Worm (Caenorhabditis elegans) whole organism, dauer: ENCODE data around the gene Y51H7C.41.

Source experiments
- unc-62 ChIP-seq: sonication (generic microtip); optimal IDR thresholded peaks from 2 replicates; lab custom pipeline; 2017; ENCODE audit warnings: missing biosample characterization, missing genetic modification reagents, missing genetic modification characterization

Y51H7C.41 gene

DNA sequence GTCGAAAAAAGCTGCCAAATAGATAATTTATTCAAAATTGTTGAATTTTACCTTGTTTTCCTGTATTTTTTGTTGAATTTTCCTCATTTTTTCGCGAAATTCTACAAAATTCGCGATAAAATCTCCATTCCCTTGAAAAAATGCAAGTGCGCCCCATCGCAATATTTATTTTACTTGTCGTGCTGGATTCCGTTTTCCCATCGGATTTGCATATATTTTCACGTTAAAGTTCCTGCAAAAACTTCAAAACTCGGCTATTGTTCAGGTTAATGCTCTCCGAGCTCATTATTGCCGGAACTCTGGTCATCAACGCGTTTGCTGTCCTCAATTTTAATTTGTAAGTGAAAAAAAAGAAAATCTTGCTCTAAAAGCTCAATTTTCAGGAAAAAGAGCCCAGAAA, at the start of gene Y51H7C.41, which contains the start of gene cogc-4:
Gene Y51H7C.41 (plus strand): TSS at position 266 of the 400 bp plus-strand sequence.
Gene cogc-4 (plus strand): TSS at position 386 of the 400 bp plus-strand sequence.
- no peak for TF ChIP-seq unc-62 (GFP tag; lab: Kevin White, UChicago)

DNA sequence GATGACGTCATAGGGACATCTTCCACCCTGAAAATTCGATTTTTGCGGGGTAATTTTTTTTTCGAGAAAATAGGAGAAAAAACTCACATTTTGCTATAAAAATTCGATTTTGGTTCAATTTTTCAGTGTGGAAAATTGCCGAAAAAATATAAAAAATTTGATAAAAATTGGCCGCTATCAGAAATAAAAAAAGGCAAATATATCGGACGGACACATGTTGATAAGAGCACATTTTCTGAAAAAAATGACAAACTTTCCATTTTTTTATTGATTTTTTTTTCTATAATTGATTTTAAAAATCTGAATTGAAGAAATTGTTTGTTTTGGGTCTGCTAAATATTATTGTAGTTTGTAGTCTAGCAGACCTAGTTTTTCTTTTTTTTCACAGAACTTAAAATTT, 47.6 kb upstream of the Y51H7C.41 start, which contains the start of gene C13A10.1:
Gene C13A10.1 (minus strand): TSS at position 170 of the 400 bp plus-strand sequence.
- TF ChIP-seq unc-62 (GFP tag; lab: Kevin White, UChicago): no peak

DNA sequence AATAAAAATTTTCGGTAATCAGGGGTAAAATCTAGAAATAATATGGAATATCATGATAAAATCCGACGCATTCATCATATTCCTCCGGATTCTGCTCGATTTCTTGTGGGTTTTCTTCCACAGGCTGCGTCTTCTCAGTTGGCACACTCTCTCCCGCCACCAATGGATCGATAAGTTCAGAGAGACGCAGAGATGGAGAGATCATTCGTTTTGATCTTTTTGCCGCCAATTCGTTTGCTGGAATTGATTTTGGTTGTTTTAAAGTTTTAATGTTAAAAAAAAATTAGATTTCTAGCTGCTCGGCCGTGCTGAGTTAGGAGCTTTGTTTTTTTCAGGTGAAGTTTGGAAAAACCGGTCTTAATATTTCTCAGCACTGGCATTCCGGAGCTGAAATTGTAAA, 45.9 kb upstream of the Y51H7C.41 start:
- TF ChIP-seq unc-62 (GFP tag; lab: Kevin White, UChicago): no peak

DNA sequence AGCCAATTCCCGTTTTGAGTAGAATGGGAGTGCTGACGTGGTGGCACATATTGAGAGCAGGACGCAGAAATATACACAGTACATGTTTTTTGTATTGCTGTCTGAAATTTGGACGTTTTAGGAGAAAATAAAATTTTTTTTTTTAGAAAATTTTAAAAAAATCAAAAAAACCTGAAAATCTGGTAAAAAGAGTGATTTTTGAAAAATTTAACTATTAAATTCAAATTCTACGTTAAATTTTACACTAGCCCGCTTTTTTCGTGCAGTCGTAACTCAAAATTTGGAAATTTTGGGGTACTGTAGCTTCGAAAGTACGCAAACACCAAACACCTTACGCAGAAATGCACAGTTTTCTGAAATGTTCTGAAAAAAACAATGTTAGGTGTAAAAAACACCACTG, 45.2 kb upstream of the Y51H7C.41 start, which contains the start of gene C13A10.2:
Gene C13A10.2 (minus strand): TSS at position 101 of the 400 bp plus-strand sequence.
- TF ChIP-seq unc-62 (GFP tag; lab: Kevin White, UChicago): no peak

DNA sequence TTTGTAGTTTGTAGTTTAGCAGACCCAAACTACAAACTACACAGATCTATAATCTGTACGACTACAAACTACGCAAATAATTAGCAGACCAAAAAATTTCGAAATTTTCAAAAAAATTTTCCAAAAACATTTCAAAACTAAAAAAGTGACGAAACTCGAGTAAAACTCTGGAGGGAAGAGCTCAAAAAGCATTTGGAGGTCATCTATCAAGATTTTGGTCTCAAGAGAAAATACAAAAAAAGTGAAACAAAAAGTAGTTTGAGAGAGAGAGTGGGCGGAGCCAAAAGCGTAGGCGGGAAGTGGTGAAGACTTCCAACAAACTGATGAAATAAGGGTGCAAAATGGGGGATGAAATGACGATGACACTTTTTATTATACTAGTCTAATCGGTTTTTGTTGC, 42.9 kb upstream of the Y51H7C.41 start:
- no peak for TF ChIP-seq unc-62 (GFP tag; lab: Kevin White, UChicago)

DNA sequence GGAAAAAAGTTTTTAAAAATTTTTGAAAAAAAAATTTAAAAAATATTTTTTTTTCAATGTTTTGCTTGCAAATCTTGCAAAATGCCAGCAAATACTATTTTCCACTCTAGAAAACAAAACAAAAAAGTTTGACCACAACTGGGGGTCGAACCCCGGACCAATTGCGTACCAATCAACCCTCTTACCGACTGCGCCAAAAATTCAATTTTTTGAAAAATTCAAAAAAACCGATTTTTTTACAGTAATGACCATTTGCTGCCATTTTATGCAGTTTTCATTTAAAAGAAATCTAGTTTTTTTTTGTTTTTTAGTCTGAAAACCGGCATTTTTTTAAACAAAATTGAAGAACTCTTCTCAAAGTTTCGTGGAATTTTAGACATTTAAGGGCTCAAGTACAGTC, 40.7 kb upstream of the Y51H7C.41 start:
- no peak for TF ChIP-seq unc-62 (GFP tag; lab: Kevin White, UChicago)

DNA sequence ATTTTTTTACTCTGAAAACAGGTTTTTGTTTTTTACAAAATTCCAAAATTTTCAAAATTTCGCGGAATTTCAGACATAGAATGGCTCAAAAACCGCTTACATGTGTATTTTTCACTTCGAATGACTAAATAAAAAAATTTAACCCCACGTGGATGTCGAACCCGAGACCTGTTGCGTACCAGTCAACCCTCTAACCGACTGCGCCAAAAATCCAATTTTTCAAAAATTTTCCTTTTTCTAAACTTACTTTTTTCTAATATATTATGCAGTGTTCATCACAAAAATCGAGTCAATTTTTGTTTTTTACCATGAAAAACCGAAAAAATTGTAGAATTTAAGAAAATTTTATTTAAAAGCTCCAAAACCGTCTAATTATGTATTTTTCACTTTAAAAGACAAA, 37.1 kb upstream of the Y51H7C.41 start:
- TF ChIP-seq unc-62 (GFP tag; lab: Kevin White, UChicago): no peak

DNA sequence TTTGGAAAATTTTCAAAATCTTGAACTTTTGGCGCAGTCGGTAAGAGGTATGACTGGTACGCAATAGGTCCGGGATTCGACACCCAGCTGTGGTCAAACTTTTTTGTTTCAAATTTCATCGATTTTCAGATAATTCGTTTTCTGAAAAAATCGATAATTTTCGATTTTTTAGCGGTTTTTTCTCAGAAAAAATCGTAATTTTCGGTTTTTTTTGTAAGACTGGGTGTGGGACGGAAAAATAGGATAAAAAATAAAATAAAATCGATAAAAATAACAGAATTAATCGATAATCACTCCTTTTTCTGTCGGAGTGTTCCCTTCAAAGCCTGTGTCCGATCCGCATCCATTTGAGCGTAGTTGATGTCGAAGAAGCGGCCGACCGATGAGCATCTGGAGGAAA, 34.4 kb upstream of the Y51H7C.41 start:
- no peak for TF ChIP-seq unc-62 (GFP tag; lab: Kevin White, UChicago)

DNA sequence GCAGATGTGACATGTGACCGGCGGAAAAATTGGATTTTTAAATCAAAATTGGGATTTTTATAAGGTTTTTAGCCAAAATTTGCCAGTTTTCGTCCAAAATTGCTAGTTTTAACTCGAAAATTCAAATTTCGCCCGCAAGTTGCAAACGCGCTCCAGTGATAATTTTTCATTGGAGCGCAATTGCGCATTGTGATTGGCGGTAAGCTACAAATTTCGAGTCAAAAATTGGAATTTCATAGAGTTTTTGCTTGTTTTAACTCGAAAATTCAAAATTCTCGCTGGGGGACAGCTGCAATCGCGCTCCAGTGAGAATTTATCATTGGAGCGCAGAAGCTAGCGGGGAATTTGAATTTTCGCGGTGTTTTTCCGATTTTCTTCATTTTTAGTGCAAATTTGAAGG, 33.8 kb upstream of the Y51H7C.41 start:
- no peak for TF ChIP-seq unc-62 (GFP tag; lab: Kevin White, UChicago)

DNA sequence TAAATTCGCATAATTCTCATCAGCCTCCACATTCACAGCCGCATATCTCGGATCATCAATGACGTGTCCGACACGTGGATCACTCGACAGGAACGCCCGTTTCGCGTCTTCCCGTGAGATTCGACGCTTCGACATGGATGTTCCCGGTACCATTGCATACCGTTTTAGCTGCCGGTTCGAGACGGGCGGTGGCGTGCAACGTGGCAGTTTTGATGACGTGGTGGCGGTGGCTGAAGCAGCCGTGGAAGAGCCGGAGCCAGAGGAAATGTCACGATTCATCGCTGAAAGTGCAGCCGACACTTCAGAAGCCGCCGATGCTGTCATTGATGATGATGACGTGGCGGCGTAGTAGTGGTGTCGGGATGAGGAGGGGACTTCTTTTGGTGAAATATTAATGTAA, 31.6 kb upstream of the Y51H7C.41 start:
- no peak for TF ChIP-seq unc-62 (GFP tag; lab: Kevin White, UChicago)

DNA sequence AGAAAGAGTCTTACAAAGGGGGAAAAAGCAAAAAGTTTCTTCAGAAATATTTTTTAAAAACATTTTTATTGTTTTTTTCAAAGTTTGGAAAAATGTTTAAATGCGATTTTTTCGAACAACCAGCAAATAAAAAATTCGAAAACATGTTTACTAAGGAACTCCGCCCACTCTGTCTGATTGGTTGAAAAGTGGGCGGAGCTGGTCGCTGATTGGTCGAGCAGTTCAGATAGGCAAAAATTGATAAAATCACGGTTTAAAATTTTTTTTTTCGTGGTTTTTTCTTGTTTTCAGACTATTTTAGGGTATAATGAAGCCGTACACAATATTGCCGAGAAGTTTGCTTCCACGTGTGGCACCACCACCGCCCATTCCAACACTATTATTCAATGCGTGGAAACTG, 31.0 kb upstream of the Y51H7C.41 start:
- no peak for TF ChIP-seq unc-62 (GFP tag; lab: Kevin White, UChicago)

DNA sequence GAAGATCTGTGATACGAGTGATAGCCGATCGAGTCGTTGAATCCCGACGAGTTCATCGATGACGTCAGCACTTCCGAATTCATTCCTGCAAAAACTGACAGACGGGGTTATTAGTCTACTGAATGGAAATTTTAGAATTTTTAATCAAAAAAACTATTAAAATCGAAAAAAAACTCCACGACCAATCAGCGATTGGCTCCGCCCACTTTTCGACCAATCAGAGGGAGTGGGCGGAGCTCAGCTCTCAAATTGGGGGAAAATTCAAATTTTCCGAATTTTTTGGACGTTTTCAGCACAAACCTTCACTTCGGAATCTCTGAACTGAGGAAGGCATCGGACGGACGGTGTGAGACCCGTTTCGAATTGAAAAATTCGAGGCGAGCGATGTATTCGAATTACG, 30.2 kb upstream of the Y51H7C.41 start:
- no peak for TF ChIP-seq unc-62 (GFP tag; lab: Kevin White, UChicago)

DNA sequence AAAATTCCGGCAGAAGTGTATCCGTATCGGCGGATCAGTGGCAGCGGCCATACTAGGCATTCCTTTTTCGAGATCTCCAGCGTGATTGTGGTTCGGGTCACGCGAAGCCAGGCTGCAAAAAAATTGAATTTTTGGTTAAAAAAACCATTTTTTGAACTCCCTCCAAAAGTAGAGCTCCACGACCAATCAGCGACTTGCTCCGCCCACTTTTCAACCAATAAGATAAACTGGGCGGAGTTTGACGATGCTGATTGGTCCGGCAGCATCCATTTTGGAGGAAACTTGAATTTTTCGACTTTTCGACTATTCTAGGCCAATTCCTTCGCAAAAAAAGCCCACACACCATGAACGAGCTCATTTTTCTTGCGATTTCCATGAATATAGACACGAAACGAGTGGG, 28.6 kb upstream of the Y51H7C.41 start:
- no peak for TF ChIP-seq unc-62 (GFP tag; lab: Kevin White, UChicago)

DNA sequence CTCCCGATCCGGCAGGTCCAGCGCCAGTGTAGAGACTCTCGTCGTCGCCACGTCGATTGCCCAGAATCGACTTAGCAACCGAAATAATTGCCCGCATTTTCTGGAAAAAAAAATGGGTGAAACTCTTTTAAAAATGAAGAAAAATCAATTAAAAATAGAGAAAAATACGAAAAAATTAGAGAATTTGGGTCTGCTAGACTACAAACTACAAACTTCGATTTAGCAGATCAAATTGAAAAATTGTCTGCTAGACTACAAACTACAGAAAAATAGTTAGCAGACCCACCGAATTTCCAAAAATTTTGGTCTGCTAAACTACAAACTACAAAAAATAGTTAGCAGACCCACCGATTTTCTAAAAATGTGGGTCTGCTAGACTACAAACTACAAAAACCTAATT, 28.2 kb upstream of the Y51H7C.41 start, which contains the start of gene rog-1:
Gene rog-1 (minus strand): TSS at position 101 of the 400 bp plus-strand sequence.
- no peak for TF ChIP-seq unc-62 (GFP tag; lab: Kevin White, UChicago)

DNA sequence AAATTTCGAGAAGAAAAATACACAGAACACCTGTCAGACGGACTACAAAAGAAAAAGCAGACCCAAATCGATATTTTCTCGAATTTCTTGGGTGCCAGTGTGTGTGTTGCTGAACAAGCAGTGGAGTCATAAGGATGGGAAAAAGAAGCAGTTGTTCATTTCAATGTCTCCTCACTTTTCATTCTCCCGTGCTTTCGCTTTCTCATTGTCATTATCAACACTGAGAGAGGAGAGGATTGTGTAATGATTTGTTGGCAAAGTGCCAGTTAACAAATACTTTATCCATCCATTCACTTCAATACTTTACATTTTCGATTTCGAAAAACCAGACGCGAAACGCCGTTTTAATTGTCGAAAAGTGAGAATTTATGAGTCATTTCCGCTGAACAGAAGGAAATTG, 27.5 kb upstream of the Y51H7C.41 start:
- TF ChIP-seq unc-62 (GFP tag; lab: Kevin White, UChicago): no peak

DNA sequence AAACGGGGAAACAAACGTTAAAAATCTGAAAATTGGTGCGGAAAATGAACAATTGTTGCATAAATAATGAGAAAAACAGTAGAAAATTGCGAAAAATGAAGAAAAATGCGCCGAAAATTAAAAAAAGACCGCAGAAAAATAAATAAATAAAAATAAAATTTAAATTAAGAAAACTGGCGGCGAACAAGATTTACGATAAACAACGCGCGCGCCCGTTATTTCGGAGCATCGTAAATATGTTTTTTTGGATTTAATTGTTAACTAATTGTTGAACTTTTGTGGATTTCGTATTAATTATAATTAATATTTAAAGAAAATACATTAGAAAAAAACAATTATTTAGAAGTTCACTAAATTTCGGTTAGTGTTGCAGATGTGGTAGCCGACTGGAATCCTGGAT, 26.3 kb upstream of the Y51H7C.41 start:
- TF ChIP-seq unc-62 (GFP tag; lab: Kevin White, UChicago): no peak

DNA sequence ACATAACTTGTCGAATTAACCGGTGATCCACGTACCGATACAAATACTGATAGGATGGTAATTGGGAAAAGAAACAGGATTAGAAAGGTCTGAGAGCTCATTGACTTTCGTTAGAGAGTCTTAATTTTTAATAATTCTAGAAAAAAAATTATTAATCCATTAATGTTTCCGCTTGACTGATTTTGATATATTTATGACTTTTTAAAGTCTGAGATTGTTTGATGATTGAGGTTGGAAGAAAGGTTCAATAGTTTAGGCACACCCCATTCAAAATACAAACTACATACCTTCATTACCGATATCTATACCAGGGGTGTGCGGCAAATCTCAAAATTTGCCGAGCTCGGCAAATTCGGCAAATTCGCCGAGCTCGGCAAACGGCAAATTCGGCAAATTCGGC, 24.9 kb upstream of the Y51H7C.41 start, which contains the start of gene F54D12.10:
Gene F54D12.10 (minus strand): TSS at position 101 of the 400 bp plus-strand sequence.
- TF ChIP-seq unc-62 (GFP tag; lab: Kevin White, UChicago): no peak

DNA sequence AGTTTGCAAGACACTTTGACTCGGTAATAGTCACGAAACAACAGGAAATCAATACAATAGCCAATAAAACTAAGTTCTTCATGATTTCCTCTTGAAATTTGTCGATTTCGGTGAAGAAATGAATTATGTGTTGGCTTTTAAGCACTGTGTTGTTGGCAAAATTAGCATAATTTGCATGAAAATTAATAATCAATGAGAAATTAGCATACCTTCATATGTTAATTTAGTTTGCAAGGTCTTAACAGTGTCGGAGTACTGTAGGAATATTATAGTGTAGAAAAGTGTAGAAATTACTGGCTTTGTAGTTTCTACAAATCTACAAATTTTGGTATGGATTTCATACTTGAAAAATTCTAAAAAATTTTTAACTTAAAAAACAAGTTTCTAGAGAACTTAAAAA, 21.5 kb upstream of the Y51H7C.41 start, which contains the start of gene F54D12.9:
Gene F54D12.9 (minus strand): TSS at position 101 of the 400 bp plus-strand sequence.
- TF ChIP-seq unc-62 (GFP tag; lab: Kevin White, UChicago): no peak
